Worm (Caenorhabditis elegans): ENCODE measurements around the gene Y110A2AL.10.

Gene Y110A2AL.10

ce11 chrII:2919074-2919857 is 47.5 kb upstream of the Y110A2AL.10 start, which contains the start of the genes ncap-1 and Y110A2AR.1 (continued):
- TF ChIP-seq ztf-22 (GFP tag; optimal IDR thresholded peaks at IDR 0.05): no peak
- TF ChIP-seq egl-44 (GFP tag; IDR thresholded peaks at IDR 0.05): no peak
- no peak for TF ChIP-seq lin-40 (tag; optimal IDR thresholded peaks at IDR 0.05)
- TF ChIP-seq aptf-2 (GFP tag; conservative IDR thresholded peaks at IDR 0.05): no peak
- no peak for TF ChIP-seq ceh-27 (GFP tag; optimal IDR thresholded peaks at IDR 0.05)
- no peak for TF ChIP-seq attf-6 (GFP tag; IDR thresholded peaks at IDR 0.05)
- no peak for TF ChIP-seq snpc-3.4 (tag; optimal IDR thresholded peaks at IDR 0.05)
- no peak for TF ChIP-seq tbx-9 (tag; optimal IDR thresholded peaks at IDR 0.05; ENCODE audit: borderline replicate concordance)
- TF ChIP-seq cebp-1 (GFP tag; IDR thresholded peaks at IDR 0.05): no peak
- TF ChIP-seq cebp-1 (tag; optimal IDR thresholded peaks at IDR 0.05): no peak
- no peak for TF ChIP-seq sdz-38 (tag; optimal IDR thresholded peaks at IDR 0.05)
- TF ChIP-seq D2030.7 (GFP tag; IDR thresholded peaks at IDR 0.05): peak; percentile 86
- TF ChIP-seq mes-4 (tag; optimal IDR thresholded peaks at IDR 0.05): no peak
- TF ChIP-seq athp-1 (tag; optimal IDR thresholded peaks at IDR 0.05): peak; percentile 16
- no peak for TF ChIP-seq ets-4 (GFP tag; optimal IDR thresholded peaks at IDR 0.05)
- no peak for TF ChIP-seq hlh-26 (GFP tag; conservative IDR thresholded peaks at IDR 0.05)
- TF ChIP-seq akir-1 (GFP tag; optimal IDR thresholded peaks at IDR 0.05): no peak
- TF ChIP-seq nfya-1 (tag; optimal IDR thresholded peaks at IDR 0.05; ENCODE audit: borderline replicate concordance, insufficient read depth): no peak
- no peak for TF ChIP-seq lsy-27 (tag; optimal IDR thresholded peaks at IDR 0.05; ENCODE audit: borderline replicate concordance, insufficient read depth)
- no peak for TF ChIP-seq nhr-80 (tag; optimal IDR thresholded peaks at IDR 0.05)
- no peak for TF ChIP-seq nhr-120 (GFP tag; IDR thresholded peaks at IDR 0.05)
- TF ChIP-seq atf-7 (tag; optimal IDR thresholded peaks at IDR 0.05): no peak
- TF ChIP-seq snpc-4 (GFP tag; optimal IDR thresholded peaks at IDR 0.05): no peak
- TF ChIP-seq snpc-4 (tag; optimal IDR thresholded peaks at IDR 0.05): no peak
- no peak for TF ChIP-seq attf-5 (GFP tag; optimal IDR thresholded peaks at IDR 0.05)
- no peak for TF ChIP-seq ztf-3 (GFP tag; optimal IDR thresholded peaks at IDR 0.05)
- no peak for TF ChIP-seq cebp-2 (GFP tag; IDR thresholded peaks at IDR 0.05)
- no peak for TF ChIP-seq let-607 (tag; optimal IDR thresholded peaks at IDR 0.05)
- no peak for TF ChIP-seq ztf-25 (GFP tag; IDR thresholded peaks at IDR 0.05)
- no peak for TF ChIP-seq bed-2 (GFP tag; IDR thresholded peaks at IDR 0.05)
- TF ChIP-seq unc-130 (GFP tag; optimal IDR thresholded peaks at IDR 0.05): peak; percentile 45
- TF ChIP-seq snpc-1.1 (tag; optimal IDR thresholded peaks at IDR 0.05; ENCODE audit: insufficient read depth): peak; percentile 4
- no peak for TF ChIP-seq mxl-1 (tag; optimal IDR thresholded peaks at IDR 0.05)
- no peak for TF ChIP-seq lin-26 (GFP tag; IDR thresholded peaks at IDR 0.05)
- no peak for TF ChIP-seq Y95B8A.8 (GFP tag; IDR thresholded peaks at IDR 0.05)
- no peak for TF ChIP-seq Y67H2A.10 (GFP tag; conservative IDR thresholded peaks at IDR 0.05)
- TF ChIP-seq F55B11.4 (tag; optimal IDR thresholded peaks at IDR 0.05; ENCODE audit: borderline replicate concordance, insufficient read depth): no peak
- no peak for TF ChIP-seq ceh-40 (GFP tag; IDR thresholded peaks at IDR 0.05)
- TF ChIP-seq dpff-1 (tag; optimal IDR thresholded peaks at IDR 0.05): no peak
- no peak for TF ChIP-seq nhr-27 (tag; optimal IDR thresholded peaks at IDR 0.05)
- no peak for TF ChIP-seq hmg-20 (GFP tag; IDR thresholded peaks at IDR 0.05)
- no peak for TF ChIP-seq F23B12.7 (tag; optimal IDR thresholded peaks at IDR 0.05; ENCODE audit: insufficient read depth)
- no peak for TF ChIP-seq repo-1 (tag; optimal IDR thresholded peaks at IDR 0.05)
- no peak for TF ChIP-seq lin-35 (GFP tag; optimal IDR thresholded peaks at IDR 0.05)

All from whole organism, young adult.